Worm (Caenorhabditis elegans) whole organism, young adult: ENCODE measurements around the gene F47D12.3.

Experiments used
- B0336.3 ChIP-seq: fragments of 200-800 bp; sonication (Bioruptor generic); IDR thresholded peaks from 2 replicates; pipeline ENCODE4 v1.3.6; 2022; ENCODE audit warnings: missing genetic modification characterization, missing compliant biosample characterization
- C06A6.2 ChIP-seq: fragments of 200-800 bp; sonication (Bioruptor generic); conservative IDR thresholded peaks from 2 replicates; pipeline ENCODE4 v1.3.6; 2022; ENCODE audit warnings: missing genetic modification characterization, missing compliant biosample characterization
- C17E4.6 ChIP-seq: fragments of 200-800 bp; sonication (Bioruptor generic); IDR thresholded peaks from 2 replicates; pipeline ENCODE4 v1.3.6; 2022; ENCODE audit warnings: missing genetic modification reagents, missing genetic modification characterization, missing compliant biosample characterization
- D2030.7 ChIP-seq: fragments of 200-800 bp; sonication (Bioruptor generic); IDR thresholded peaks from 2 replicates; pipeline ENCODE4 v1.3.6; 2022; ENCODE audit warnings: missing genetic modification reagents, missing genetic modification characterization, missing compliant biosample characterization
- F10E7.11 ChIP-seq: sonication (generic microtip); optimal IDR thresholded peaks from 2 replicates; lab custom pipeline; 2017; ENCODE audit warnings: mild to moderate bottlenecking, missing genetic modification characterization, moderate library complexity, missing compliant biosample characterization
- F23B12.7 ChIP-seq: sonication (generic microtip); optimal IDR thresholded peaks from 2 replicates; lab custom pipeline; 2017; ENCODE audit warnings: missing genetic modification characterization, mild to moderate bottlenecking, missing compliant biosample characterization, antibody characterized with exemption, moderate library complexity; ENCODE audit not compliant: insufficient read depth
- F33H1.4 ChIP-seq: fragments of 200-800 bp; sonication (Bioruptor generic); IDR thresholded peaks from 2 replicates; pipeline ENCODE4 v1.3.6; 2022; ENCODE audit warnings: missing genetic modification reagents, missing genetic modification characterization, missing compliant biosample characterization
- F37B4.10 ChIP-seq: fragments of 200-800 bp; sonication (Bioruptor generic); IDR thresholded peaks from 2 replicates; pipeline ENCODE4 v1.3.6; 2022; ENCODE audit warnings: missing genetic modification characterization, missing compliant biosample characterization
- F39B2.1 ChIP-seq: fragments of 200-800 bp; sonication (Bioruptor generic); IDR thresholded peaks from 2 replicates; pipeline ENCODE4 v1.3.6; 2022; ENCODE audit warnings: missing genetic modification reagents, missing genetic modification characterization, missing compliant biosample characterization
- F57A8.1 ChIP-seq: fragments of 200-800 bp; sonication (Bioruptor generic); optimal IDR thresholded peaks from 2 replicates; lab custom pipeline; 2018; ENCODE audit warnings: mild to moderate bottlenecking, missing genetic modification characterization, moderate library complexity, missing compliant biosample characterization
- Y53F4B.3 ChIP-seq: fragments of 200-800 bp; sonication (Bioruptor generic); IDR thresholded peaks from 2 replicates; pipeline ENCODE4 v1.3.6; 2022; ENCODE audit warnings: missing genetic modification reagents, missing genetic modification characterization, missing compliant biosample characterization
- Y95B8A.8 ChIP-seq: fragments of 200-800 bp; sonication (Bioruptor generic); IDR thresholded peaks from 2 replicates; pipeline ENCODE4 v1.3.6; 2022; ENCODE audit warnings: missing genetic modification reagents, missing genetic modification characterization, missing compliant biosample characterization
- akir-1 ChIP-seq: fragments of 200-800 bp; sonication (Bioruptor generic); optimal IDR thresholded peaks from 2 replicates; lab custom pipeline; 2018; ENCODE audit warnings: mild to moderate bottlenecking, missing genetic modification characterization, moderate library complexity, missing compliant biosample characterization
- ama-1 ChIP-seq, 3 experiments: fragments of 150-350 bp in 1 of 3; sonication (generic microtip) in 2 of 3; optimal IDR thresholded peaks; 2 replicates each; lab custom pipeline; 2014 to 2018; ENCODE audit warnings: missing biosample characterization in 2 of 3, missing genetic modification characterization in 2 of 3, missing genetic modification reagents in 2 of 3
- aptf-3 ChIP-seq: fragments of 200-800 bp; sonication (Bioruptor generic); IDR thresholded peaks from 2 replicates; pipeline ENCODE4 v1.3.6; 2022; ENCODE audit warnings: missing genetic modification characterization, missing compliant biosample characterization
- atf-7 ChIP-seq: sonication (generic microtip); optimal IDR thresholded peaks from 2 replicates; lab custom pipeline; 2017; ENCODE audit warnings: mild to moderate bottlenecking, missing genetic modification characterization, missing compliant biosample characterization
- attf-3 ChIP-seq: fragments of 200-800 bp; sonication (Bioruptor generic); conservative IDR thresholded peaks from 2 replicates; pipeline ENCODE4 v1.3.6; 2022; ENCODE audit warnings: missing genetic modification reagents, missing genetic modification characterization, missing compliant biosample characterization
- bed-1 ChIP-seq: fragments of 200-800 bp; sonication (Bioruptor generic); IDR thresholded peaks from 2 replicates; pipeline ENCODE4 v1.3.6; 2022; ENCODE audit warnings: missing genetic modification reagents, missing genetic modification characterization, missing compliant biosample characterization
- cebp-2 ChIP-seq: fragments of 200-800 bp; sonication (Bioruptor generic); IDR thresholded peaks from 2 replicates; pipeline ENCODE4 v1.3.6; 2022; ENCODE audit warnings: missing genetic modification characterization, missing compliant biosample characterization
- ceh-58 ChIP-seq: fragments of 200-800 bp; sonication (Bioruptor generic); IDR thresholded peaks from 2 replicates; pipeline ENCODE4 v1.3.6; 2022; ENCODE audit warnings: missing genetic modification characterization, missing compliant biosample characterization
- ceh-79 ChIP-seq: sonication (generic microtip); optimal IDR thresholded peaks from 2 replicates; lab custom pipeline; 2017; ENCODE audit warnings: mild to moderate bottlenecking, missing genetic modification characterization, missing compliant biosample characterization
- chd-7 ChIP-seq: sonication (generic microtip); optimal IDR thresholded peaks from 2 replicates; lab custom pipeline; 2016; ENCODE audit warnings: mild to moderate bottlenecking, missing genetic modification characterization, moderate library complexity, missing compliant biosample characterization
- die-1 ChIP-seq: sonication (generic microtip); optimal IDR thresholded peaks from 2 replicates; lab custom pipeline; 2016; ENCODE audit warnings: missing genotype, mild to moderate bottlenecking, missing genetic modification characterization, missing compliant biosample characterization
- egl-18 ChIP-seq: fragments of 200-800 bp; sonication (Bioruptor generic); IDR thresholded peaks from 2 replicates; pipeline ENCODE4 v1.3.6; 2022; ENCODE audit warnings: missing genetic modification reagents, missing genetic modification characterization, missing compliant biosample characterization
- ets-4 ChIP-seq: fragments of 200-800 bp; sonication (Bioruptor generic); optimal IDR thresholded peaks from 2 replicates; lab custom pipeline; 2018; ENCODE audit warnings: mild to moderate bottlenecking, missing genetic modification characterization, missing compliant biosample characterization
- fkh-3 ChIP-seq: sonication (generic microtip); optimal IDR thresholded peaks from 2 replicates; lab custom pipeline; 2016; ENCODE audit warnings: mild to moderate bottlenecking, missing genetic modification characterization, missing compliant biosample characterization
- him-1 ChIP-seq: sonication (generic microtip); optimal IDR thresholded peaks from 2 replicates; lab custom pipeline; 2016; ENCODE audit warnings: missing genotype, missing genetic modification reagents, missing genetic modification characterization, missing compliant biosample characterization
- hmg-20 ChIP-seq: fragments of 200-800 bp; sonication (Bioruptor generic); IDR thresholded peaks from 2 replicates; pipeline ENCODE4 v1.3.6; 2022; ENCODE audit warnings: missing genetic modification reagents, missing genetic modification characterization, missing compliant biosample characterization
- let-607 ChIP-seq, 2 experiments: fragments of 200-800 bp in 1 of 2; sonication (Bioruptor generic) in 1 of 2; sonication (generic microtip) in 1 of 2; optimal IDR thresholded peaks; 2 replicates each; lab custom pipeline; 2016 to 2018; ENCODE audit warnings: mild to moderate bottlenecking in 2 of 2, missing compliant biosample characterization in 2 of 2, missing genetic modification characterization in 2 of 2, moderate library complexity in 2 of 2, missing genotype in 1 of 2
- lsy-27 ChIP-seq: sonication (generic microtip); optimal IDR thresholded peaks from 2 replicates; lab custom pipeline; 2017; ENCODE audit warnings: missing genetic modification characterization, mild to moderate bottlenecking, missing compliant biosample characterization, antibody characterized with exemption, missing genotype, borderline replicate concordance; ENCODE audit not compliant: insufficient read depth
- madf-6 ChIP-seq: fragments of 200-800 bp; sonication (Bioruptor generic); IDR thresholded peaks from 2 replicates; pipeline ENCODE4 v1.3.6; 2022; ENCODE audit warnings: missing genetic modification reagents, missing genetic modification characterization, missing compliant biosample characterization
- mcd-1 ChIP-seq: fragments of 200-800 bp; sonication (Bioruptor generic); IDR thresholded peaks from 2 replicates; pipeline ENCODE4 v1.3.6; 2022; ENCODE audit warnings: missing genetic modification reagents, missing genetic modification characterization, missing compliant biosample characterization
- mel-28 ChIP-seq: sonication (generic microtip); optimal IDR thresholded peaks from 2 replicates; lab custom pipeline; 2016; ENCODE audit warnings: borderline replicate concordance, mild to moderate bottlenecking, missing genetic modification characterization, missing compliant biosample characterization
- pbrm-1 ChIP-seq: fragments of 200-800 bp; sonication (Bioruptor generic); IDR thresholded peaks from 2 replicates; pipeline ENCODE4 v1.3.6; 2022; ENCODE audit warnings: missing genetic modification reagents, missing genetic modification characterization, missing compliant biosample characterization
- pha-4 ChIP-seq: fragments of 150-350 bp; sonication (generic microtip); optimal IDR thresholded peaks from 2 replicates; lab custom pipeline; 2014; ENCODE audit warnings: missing biosample characterization, missing genetic modification reagents, missing genetic modification characterization
- rec-8 ChIP-seq, 2 experiments: sonication (generic microtip); optimal IDR thresholded peaks; 2 replicates each; lab custom pipeline; 2016; ENCODE audit warnings: mild to moderate bottlenecking in 2 of 2, missing genetic modification characterization in 2 of 2, missing genetic modification reagents in 2 of 2, missing genotype in 2 of 2, missing biosample characterization in 1 of 2, missing compliant biosample characterization in 1 of 2, moderate library complexity in 1 of 2
- sdz-38 ChIP-seq: sonication (generic microtip); optimal IDR thresholded peaks from 2 replicates; lab custom pipeline; 2016; ENCODE audit warnings: missing genotype, missing genetic modification characterization, missing compliant biosample characterization
- snpc-3.4 ChIP-seq: sonication (generic microtip); optimal IDR thresholded peaks from 2 replicates; lab custom pipeline; 2017; ENCODE audit warnings: missing genetic modification characterization, mild to moderate bottlenecking, missing compliant biosample characterization, antibody characterized with exemption, moderate library complexity, missing genotype, missing genetic modification reagents
- snpc-4 ChIP-seq, 5 experiments: fragments of 150-350 bp in 1 of 5; sonication (generic microtip) in 4 of 5; optimal IDR thresholded peaks; 2 replicates each; lab custom pipeline; 2014 to 2018; ENCODE audit warnings: missing genetic modification characterization in 5 of 5, missing biosample characterization in 3 of 5, antibody characterized with exemption in 2 of 5, mild to moderate bottlenecking in 2 of 5, missing compliant biosample characterization in 2 of 5, missing genotype in 2 of 5, moderate library complexity in 2 of 5, missing genetic modification reagents in 1 of 5
- sptf-2 ChIP-seq: fragments of 200-800 bp; sonication (Bioruptor generic); optimal IDR thresholded peaks from 2 replicates; lab custom pipeline; 2018; ENCODE audit warnings: mild to moderate bottlenecking, missing genetic modification characterization, missing compliant biosample characterization
- tlf-1 ChIP-seq: fragments of 200-800 bp; sonication (Bioruptor generic); optimal IDR thresholded peaks from 2 replicates; lab custom pipeline; 2018; ENCODE audit warnings: mild to moderate bottlenecking, missing genetic modification characterization, missing compliant biosample characterization
- unc-130 ChIP-seq: sonication (generic microtip); optimal IDR thresholded peaks from 2 replicates; lab custom pipeline; 2016; ENCODE audit warnings: missing genetic modification reagents, missing genetic modification characterization, missing compliant biosample characterization
- xnd-1 ChIP-seq: sonication (generic microtip); optimal IDR thresholded peaks from 2 replicates; lab custom pipeline; 2016; ENCODE audit warnings: missing genotype, missing genetic modification reagents, missing genetic modification characterization, missing compliant biosample characterization
- zfh-2 ChIP-seq: fragments of 200-800 bp; sonication (Bioruptor generic); conservative IDR thresholded peaks from 2 replicates; pipeline ENCODE4 v1.3.6; 2022; ENCODE audit warnings: missing genetic modification reagents, missing genetic modification characterization, missing compliant biosample characterization
- zim-3 ChIP-seq: sonication (generic microtip); optimal IDR thresholded peaks from 2 replicates; lab custom pipeline; 2017; ENCODE audit warnings: mild to moderate bottlenecking, missing genetic modification characterization, moderate library complexity, missing compliant biosample characterization
- ztf-18 ChIP-seq: sonication (generic microtip); optimal IDR thresholded peaks from 2 replicates; lab custom pipeline; 2016; ENCODE audit warnings: missing genotype, mild to moderate bottlenecking, missing genetic modification characterization, missing compliant biosample characterization
- ztf-6 ChIP-seq: fragments of 200-800 bp; sonication (Bioruptor generic); IDR thresholded peaks from 2 replicates; pipeline ENCODE4 v1.3.6; 2022; ENCODE audit warnings: missing genetic modification reagents, missing genetic modification characterization, missing compliant biosample characterization

The F47D12.3 gene

ce11 chrIII:6280070-6280596 is 18.1 kb upstream of the F47D12.3 start, which contains the start of gene hmg-1.2 (continued):
- TF ChIP-seq F57A8.1 (GFP tag; lab: Kevin White, UChicago) (no peak), egl-18 (GFP tag; lab: Robert Waterston, UW) (0 out of 2 replicates have a peak, but pooled peaks have one; percentile 35), pha-4 (tag; lab: Kevin White, UChicago) (peak; percentile 25), snpc-4 (GFP tag; optimal IDR thresholded peaks at IDR 0.05; lab: Kevin White, UChicago) (peak; percentile 11), snpc-4 (tag; optimal IDR thresholded peaks at IDR 0.05; lab: Kevin White, UChicago) (peak in 3 of 4 experiments; percentile 60 to 75 (median 73)), xnd-1 (tag; lab: Kevin White, UChicago) (no peak), C17E4.6 (GFP tag; lab: Robert Waterston, UW) (no peak), F37B4.10 (GFP tag; lab: Robert Waterston, UW) (no peak), bed-1 (GFP tag; lab: Robert Waterston, UW) (no peak), zim-3 (no peak), madf-6 (GFP tag; lab: Robert Waterston, UW) (peak; percentile 38; the same call in 1 of the 2 replicates), B0336.3 (GFP tag; lab: Robert Waterston, UW) (peak; percentile 85), snpc-3.4 (tag; lab: Kevin White, UChicago) (peak; percentile 23), unc-130 (GFP tag; lab: Kevin White, UChicago) (no peak), chd-7 (tag; lab: Kevin White, UChicago) (peak; percentile 74), Y53F4B.3 (no peak), ztf-18 (tag; lab: Kevin White, UChicago) (peak; percentile 18), akir-1 (no peak), let-607 (tag; optimal IDR thresholded peaks at IDR 0.05; lab: Kevin White, UChicago) (peak in 1 of 2 experiments; percentile 29), ztf-6 (GFP tag; lab: Robert Waterston, UW) (no peak), F10E7.11 (no peak), tlf-1 (GFP tag; lab: Kevin White, UChicago) (peak; percentile 55), lsy-27 (peak; percentile 27), pbrm-1 (GFP tag; lab: Robert Waterston, UW) (peak; percentile 71), sptf-2 (no peak), D2030.7 (no peak), F23B12.7 (tag; lab: Kevin White, UChicago) (no peak), ceh-58 (no peak), C06A6.2 (GFP tag; lab: Robert Waterston, UW) (0 out of 2 replicates have a peak, but pooled peaks have one; percentile 48), ama-1 (optimal IDR thresholded peaks at IDR 0.05; lab: Kevin White, UChicago) (no peak), ama-1 (GFP tag; optimal IDR thresholded peaks at IDR 0.05; lab: Kevin White, UChicago) (no peak), zfh-2 (GFP tag; lab: Robert Waterston, UW) (no peak), rec-8 (tag; optimal IDR thresholded peaks at IDR 0.05; lab: Kevin White, UChicago) (no peak), him-1 (no peak), mel-28 (tag; lab: Kevin White, UChicago) (no peak), ceh-79 (tag; lab: Kevin White, UChicago) (peak; percentile 32), atf-7 (tag; lab: Kevin White, UChicago) (peak; percentile 67), die-1 (tag; lab: Kevin White, UChicago) (no peak), sdz-38 (no peak), ets-4 (GFP tag; lab: Kevin White, UChicago) (no peak), aptf-3 (no peak), F33H1.4 (GFP tag; lab: Robert Waterston, UW) (no peak; the same call in 1 of the 2 replicates), Y95B8A.8 (no peak), cebp-2 (GFP tag; lab: Robert Waterston, UW) (no peak), attf-3 (no peak), fkh-3 (no peak), mcd-1 (peak; percentile 57), F39B2.1 (GFP tag; lab: Robert Waterston, UW) (no peak), hmg-20 (GFP tag; lab: Robert Waterston, UW) (no peak)
